Worm (Caenorhabditis elegans): ENCODE results near the gene Y6G8.2.
"Not testable (repeated sequence)": the region's sequence is repeated elsewhere in the genome, so short reads cannot be mapped to it uniquely, and the experiment has no call there.

Gene Y6G8.2

DNA sequence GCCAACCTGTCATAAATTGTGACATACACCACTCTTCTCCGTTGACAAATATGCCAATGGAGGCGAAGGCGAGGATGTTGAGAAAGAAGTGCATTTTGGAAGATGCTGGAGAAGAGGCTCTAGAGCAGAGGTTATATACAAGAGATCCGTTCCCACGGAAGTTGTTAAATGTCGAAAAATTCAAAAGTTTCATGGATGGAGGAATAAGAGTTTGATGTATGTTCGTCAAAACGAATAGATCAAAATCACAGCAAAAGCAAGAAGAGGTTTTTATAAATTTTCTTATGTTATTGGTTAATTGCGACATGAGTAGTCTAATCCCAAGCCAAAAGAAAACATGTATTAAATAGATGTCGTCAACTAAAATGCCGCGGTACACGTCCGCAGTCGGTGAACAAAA lies 11.7 kb upstream of the Y6G8.2 start, which contains the start of gene Y6G8.15:
Gene Y6G8.15 (minus strand): TSS at position 101 of the 400 bp plus-strand sequence.
- not testable (repeated sequence) for TF ChIP-seq tbx-11 (GFP tag; IDR thresholded peaks at IDR 0.05); ets-7 (tag; optimal IDR thresholded peaks at IDR 0.05); hmbx-1 (tag; optimal IDR thresholded peaks at IDR 0.05)

DNA sequence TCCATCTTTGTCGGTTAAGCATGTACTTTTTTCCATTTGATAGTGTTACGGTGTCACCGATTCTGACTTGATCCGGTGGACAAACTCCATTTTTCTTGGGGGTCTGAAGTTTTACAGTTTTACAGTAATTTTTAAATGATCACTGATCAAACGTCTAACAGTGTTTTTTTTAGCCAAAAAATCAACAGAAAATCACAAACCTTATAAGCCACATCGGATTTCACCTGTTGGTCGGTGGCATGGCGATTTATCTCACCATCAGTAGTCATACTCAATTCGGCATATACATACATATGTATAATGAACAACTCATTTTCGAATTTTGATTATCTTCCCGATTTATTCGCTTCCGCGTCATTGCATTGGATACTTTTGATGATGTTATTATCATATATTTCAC lies 9.0 kb upstream of the Y6G8.2 start, which contains the start of gene srz-91:
Gene srz-91 (plus strand): TSS at position 301 of the 400 bp plus-strand sequence.
- no peak for TF ChIP-seq F13C5.2 (tag; optimal IDR thresholded peaks at IDR 0.05)
- no peak for TF ChIP-seq pes-1 (GFP tag; IDR thresholded peaks at IDR 0.05)
- no peak for TF ChIP-seq tra-4 (tag; optimal IDR thresholded peaks at IDR 0.05)
- TF ChIP-seq tbx-11 (GFP tag; IDR thresholded peaks at IDR 0.05): no peak
- TF ChIP-seq hmbx-1 (tag; optimal IDR thresholded peaks at IDR 0.05): no peak
- TF ChIP-seq scrt-1 (GFP tag; IDR thresholded peaks at IDR 0.05): no peak
- TF ChIP-seq ceh-13 (GFP tag; optimal IDR thresholded peaks at IDR 0.05): no peak
- no peak for TF ChIP-seq hnd-1 (tag; optimal IDR thresholded peaks at IDR 0.05)
- no peak for TF ChIP-seq ets-7 (tag; optimal IDR thresholded peaks at IDR 0.05)
- TF ChIP-seq hmg-4 (GFP tag; optimal IDR thresholded peaks at IDR 0.05): no peak
- no peak for TF ChIP-seq flt-1 (GFP tag; IDR thresholded peaks at IDR 0.05)
- TF ChIP-seq aly-1 (tag; optimal IDR thresholded peaks at IDR 0.05): no peak
- TF ChIP-seq B0310.2 (tag; optimal IDR thresholded peaks at IDR 0.05): no peak
- TF ChIP-seq sea-1 (GFP tag; conservative IDR thresholded peaks at IDR 0.05): no peak

- not testable (repeated sequence) for TF ChIP-seq hmbx-1 (tag; optimal IDR thresholded peaks at IDR 0.05); tra-4 (tag; optimal IDR thresholded peaks at IDR 0.05); tbx-11 (GFP tag; IDR thresholded peaks at IDR 0.05)
Measured at ce11 chrV:17606050-17606449, 7.3 kb upstream of the Y6G8.2 start, which contains the start of gene Y6G8.16. Gene Y6G8.16, plus strand, starts transcription at chrV:17606350.

ce11 chrV:17601520-17601919 lies 2.8 kb upstream of the Y6G8.2 start, which contains the start of gene ztf-25:
Gene ztf-25, plus strand, starts transcription at chrV:17601820.
- no peak for TF ChIP-seq F13C5.2 (tag; optimal IDR thresholded peaks at IDR 0.05)
- TF ChIP-seq tbx-37 (GFP tag; conservative IDR thresholded peaks at IDR 0.05): no peak
- no peak for TF ChIP-seq flt-1 (GFP tag; IDR thresholded peaks at IDR 0.05)
- no peak for TF ChIP-seq scrt-1 (GFP tag; IDR thresholded peaks at IDR 0.05)

DNA sequence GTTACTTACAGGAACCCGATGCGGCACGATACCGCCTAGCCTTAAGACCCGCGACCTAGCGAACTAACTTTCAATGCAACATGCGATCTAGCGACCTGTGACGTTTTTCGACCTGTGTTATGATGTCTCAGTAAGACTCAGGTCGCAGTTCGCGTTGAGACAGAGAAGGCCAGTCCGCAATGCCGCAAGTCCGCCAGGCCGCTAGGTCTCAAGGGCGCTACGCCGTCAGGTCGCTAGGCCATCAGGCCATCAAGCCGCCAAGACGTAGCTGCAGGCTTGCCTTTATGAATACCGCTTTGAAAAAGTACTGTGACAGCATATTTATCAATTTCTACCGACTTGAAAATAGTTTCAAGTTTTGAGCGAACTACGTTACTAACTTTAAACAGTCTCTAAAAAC lies 3.1 kb downstream of the Y6G8.2 start:
- no peak for TF ChIP-seq hnd-1 (tag; optimal IDR thresholded peaks at IDR 0.05)
- TF ChIP-seq ama-1 (optimal IDR thresholded peaks at IDR 0.05): no peak
- no peak for TF ChIP-seq hmg-4 (GFP tag; optimal IDR thresholded peaks at IDR 0.05)

ce11 chrV:17584352-17584843 lies 14.4 kb downstream of the Y6G8.2 start, which contains the start of gene fbxa-133:
Gene fbxa-133, plus strand, starts transcription at chrV:17584793.
- TF ChIP-seq tbx-11 (GFP tag; IDR thresholded peaks at IDR 0.05); ceh-36 (tag; optimal IDR thresholded peaks at IDR 0.05); hnd-1 (tag; optimal IDR thresholded peaks at IDR 0.05): not testable (repeated sequence)

DNA sequence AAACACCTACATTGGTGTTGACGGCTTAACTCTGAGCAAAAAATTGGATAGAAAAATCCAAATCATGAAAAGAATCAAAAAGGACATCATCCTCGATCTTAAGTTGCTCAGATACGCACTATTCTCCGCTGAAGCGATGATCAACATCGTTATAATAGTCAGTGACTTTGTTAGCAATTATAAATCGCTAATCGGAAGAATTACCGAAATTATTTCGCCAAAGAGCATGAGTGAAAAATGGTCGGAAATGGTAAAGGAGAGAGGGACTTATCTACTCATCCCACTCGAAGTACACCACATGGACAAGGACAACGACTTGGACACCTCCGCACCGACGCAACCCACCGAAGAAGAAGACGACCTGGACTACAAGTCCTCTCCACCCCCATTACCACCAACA lies 18.7 kb downstream of the Y6G8.2 start:
- TF ChIP-seq tbx-11 (GFP tag; IDR thresholded peaks at IDR 0.05) (no peak), aly-1 (tag; optimal IDR thresholded peaks at IDR 0.05) (no peak), scrt-1 (GFP tag; IDR thresholded peaks at IDR 0.05) (no peak), sea-1 (GFP tag; conservative IDR thresholded peaks at IDR 0.05) (no peak), hmg-4 (GFP tag; optimal IDR thresholded peaks at IDR 0.05) (no peak), tra-4 (tag; optimal IDR thresholded peaks at IDR 0.05) (no peak), B0310.2 (tag; optimal IDR thresholded peaks at IDR 0.05) (no peak)

- no peak for TF ChIP-seq ama-1 (optimal IDR thresholded peaks at IDR 0.05)
- TF ChIP-seq tra-4 (tag; optimal IDR thresholded peaks at IDR 0.05): no peak
- TF ChIP-seq ceh-13 (GFP tag; optimal IDR thresholded peaks at IDR 0.05): no peak
- TF ChIP-seq flt-1 (GFP tag; IDR thresholded peaks at IDR 0.05): no peak
- no peak for TF ChIP-seq tbx-37 (GFP tag; conservative IDR thresholded peaks at IDR 0.05)
- TF ChIP-seq B0310.2 (tag; optimal IDR thresholded peaks at IDR 0.05): no peak
Measured at ce11 chrV:17566850-17567249, 31.9 kb downstream of the Y6G8.2 start, which contains the start of gene C38D9.2. Gene C38D9.2, plus strand, starts transcription at chrV:17567150.

DNA sequence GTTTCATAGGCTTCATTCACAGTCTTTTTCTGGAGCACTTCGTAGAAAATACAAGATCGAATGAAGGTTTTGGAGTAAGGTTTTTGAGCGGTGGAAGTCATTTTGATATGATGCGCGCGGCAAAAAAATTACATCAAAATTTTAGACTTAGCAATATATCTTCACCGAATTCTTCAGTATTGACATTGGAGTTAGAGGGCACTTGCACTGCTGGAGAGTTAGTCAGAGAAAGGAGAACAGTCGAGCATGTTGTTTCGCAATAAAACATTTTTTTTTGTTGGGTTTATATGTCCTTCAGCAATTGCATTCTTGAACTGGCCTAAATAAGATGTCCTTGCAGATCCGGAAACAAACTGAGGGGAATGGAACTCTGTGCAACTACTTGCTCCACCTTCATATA lies 32.9 kb downstream of the Y6G8.2 start, which contains the start of gene fbxa-171:
Gene fbxa-171 (minus strand): TSS at position 101 of the 400 bp plus-strand sequence.
- TF ChIP-seq hmg-4 (GFP tag; optimal IDR thresholded peaks at IDR 0.05) (no peak), tbx-11 (GFP tag; IDR thresholded peaks at IDR 0.05) (no peak), B0310.2 (tag; optimal IDR thresholded peaks at IDR 0.05) (no peak), ets-7 (tag; optimal IDR thresholded peaks at IDR 0.05) (no peak), F13C5.2 (tag; optimal IDR thresholded peaks at IDR 0.05) (no peak), tbx-37 (GFP tag; conservative IDR thresholded peaks at IDR 0.05) (no peak), tra-4 (tag; optimal IDR thresholded peaks at IDR 0.05) (no peak), scrt-1 (GFP tag; IDR thresholded peaks at IDR 0.05) (no peak), ceh-13 (GFP tag; optimal IDR thresholded peaks at IDR 0.05) (no peak), flt-1 (GFP tag; IDR thresholded peaks at IDR 0.05) (no peak), hmbx-1 (tag; optimal IDR thresholded peaks at IDR 0.05) (no peak), ceh-36 (tag; optimal IDR thresholded peaks at IDR 0.05) (no peak), sea-1 (GFP tag; conservative IDR thresholded peaks at IDR 0.05) (no peak), ama-1 (optimal IDR thresholded peaks at IDR 0.05) (no peak), hnd-1 (tag; optimal IDR thresholded peaks at IDR 0.05) (no peak), aly-1 (tag; optimal IDR thresholded peaks at IDR 0.05) (no peak), pes-1 (GFP tag; IDR thresholded peaks at IDR 0.05) (no peak)

Data from whole organism, early embryonic.